Worm (Caenorhabditis elegans) whole organism, late embryonic: Measurements from ENCODE around the gene nhr-137.

Experiments used
- ama-1 ChIP-seq: fragments of 150-350 bp; optimal IDR thresholded peaks from 2 replicates; lab custom pipeline; 2014
- ceh-22 ChIP-seq: sonication (generic microtip); optimal IDR thresholded peaks from 2 replicates; lab custom pipeline; 2017; ENCODE audit warnings: missing biosample characterization, missing genetic modification characterization
- dmd-4 ChIP-seq: sonication (generic microtip); optimal IDR thresholded peaks from 2 replicates; lab custom pipeline; 2016; ENCODE audit warnings: borderline replicate concordance, missing genetic modification characterization, missing compliant biosample characterization
- elt-4 ChIP-seq: sonication (generic microtip); optimal IDR thresholded peaks from 2 replicates; lab custom pipeline; 2016; ENCODE audit warnings: missing genetic modification characterization, missing compliant biosample characterization
- hlh-8 ChIP-seq: sonication (generic microtip); optimal IDR thresholded peaks from 2 replicates; lab custom pipeline; 2016; ENCODE audit warnings: missing genotype, missing genetic modification characterization, missing compliant biosample characterization

- TF ChIP-seq ceh-22 (tag; lab: Kevin White, UChicago): no peak
- TF ChIP-seq ama-1 (lab: Kevin White, UChicago): no peak
- no peak for TF ChIP-seq elt-4 (tag; lab: Kevin White, UChicago)
- TF ChIP-seq dmd-4 (tag; lab: Kevin White, UChicago): no peak
- no peak for TF ChIP-seq hlh-8 (tag; lab: Kevin White, UChicago)
These were observed 5.6 kb upstream of the nhr-137 start, which contains the start of gene F38B6.4 for ce11 chrX:6674333-6674919.
